Worm (Caenorhabditis elegans) whole organism, mixed stage, embryonic: Measurements from ENCODE around the gene nlp-78.

Experiments used
- blmp-1 ChIP-seq: fragments of 150-350 bp; optimal IDR thresholded peaks from 2 replicates; lab custom pipeline; 2014; ENCODE audit warnings: missing biosample characterization, missing genetic modification characterization
- ceh-39 ChIP-seq: fragments of 150-350 bp; optimal IDR thresholded peaks from 2 replicates; lab custom pipeline; 2014; ENCODE audit warnings: missing biosample characterization, missing genetic modification characterization
- ceh-43 ChIP-seq: fragments of 200-800 bp; sonication (Bioruptor generic); optimal IDR thresholded peaks from 2 replicates; lab custom pipeline; 2018; ENCODE audit warnings: mild to moderate bottlenecking, missing genetic modification characterization, moderate library complexity, missing compliant biosample characterization
- ceh-83 ChIP-seq: fragments of 200-800 bp; sonication (Bioruptor generic); optimal IDR thresholded peaks from 2 replicates; lab custom pipeline; 2018; ENCODE audit warnings: mild to moderate bottlenecking, missing genetic modification characterization, missing compliant biosample characterization
- ces-1 ChIP-seq: fragments of 150-350 bp; optimal IDR thresholded peaks from 2 replicates; lab custom pipeline; 2014; ENCODE audit warnings: missing biosample characterization, missing genetic modification reagents, missing genetic modification characterization
- cnd-1 ChIP-seq: fragments of 200-800 bp; sonication (Bioruptor generic); optimal IDR thresholded peaks from 2 replicates; lab custom pipeline; 2018; ENCODE audit warnings: mild to moderate bottlenecking, missing genetic modification characterization, missing compliant biosample characterization
- drap-1 ChIP-seq: fragments of 200-800 bp; sonication (Bioruptor generic); optimal IDR thresholded peaks from 3 replicates; lab custom pipeline; 2018; ENCODE audit warnings: mild to moderate bottlenecking, missing genetic modification characterization, missing compliant biosample characterization
- elt-1 ChIP-seq: sonication (generic microtip); optimal IDR thresholded peaks from 2 replicates; lab custom pipeline; 2017; ENCODE audit warnings: missing genetic modification characterization, mild to moderate bottlenecking, missing compliant biosample characterization, antibody characterized with exemption, moderate library complexity, borderline replicate concordance; ENCODE audit not compliant: insufficient read depth
- elt-3 ChIP-seq: fragments of 150-350 bp; optimal IDR thresholded peaks from 2 replicates; lab custom pipeline; 2014; ENCODE audit warnings: missing biosample characterization, missing genetic modification characterization
- flh-1 ChIP-seq: fragments of 200-800 bp; sonication (Bioruptor generic); optimal IDR thresholded peaks from 2 replicates; lab custom pipeline; 2018; ENCODE audit warnings: mild to moderate bottlenecking, missing genetic modification characterization, moderate library complexity, missing compliant biosample characterization
- ham-2 ChIP-seq: fragments of 200-800 bp; sonication (Bioruptor generic); optimal IDR thresholded peaks from 2 replicates; lab custom pipeline; 2018; ENCODE audit warnings: mild to moderate bottlenecking, missing genetic modification characterization, missing compliant biosample characterization
- hlh-1 ChIP-seq: fragments of 150-350 bp; optimal IDR thresholded peaks from 2 replicates; lab custom pipeline; 2014; ENCODE audit warnings: missing biosample characterization, missing genetic modification reagents, missing genetic modification characterization
- lin-32 ChIP-seq: fragments of 200-800 bp; sonication (Bioruptor generic); optimal IDR thresholded peaks from 2 replicates; lab custom pipeline; 2018; ENCODE audit warnings: mild to moderate bottlenecking, missing genetic modification characterization, missing compliant biosample characterization
- lsy-2 ChIP-seq: fragments of 150-350 bp; optimal IDR thresholded peaks from 2 replicates; lab custom pipeline; 2014; ENCODE audit warnings: missing biosample characterization, missing genetic modification characterization
- mab-5 ChIP-seq: fragments of 150-350 bp; optimal IDR thresholded peaks from 2 replicates; lab custom pipeline; 2014; ENCODE audit warnings: missing biosample characterization, missing genetic modification characterization
- mep-1 ChIP-seq: fragments of 150-350 bp; optimal IDR thresholded peaks from 2 replicates; lab custom pipeline; 2017; ENCODE audit warnings: missing biosample characterization, missing genetic modification reagents, missing genetic modification characterization, inconsistent platforms
- nhr-12 ChIP-seq: fragments of 150-350 bp; optimal IDR thresholded peaks from 2 replicates; lab custom pipeline; 2014; ENCODE audit warnings: missing biosample characterization, missing genetic modification characterization
- nhr-2 ChIP-seq: fragments of 150-350 bp; optimal IDR thresholded peaks from 2 replicates; lab custom pipeline; 2014; ENCODE audit warnings: missing biosample characterization, missing genetic modification characterization
- nhr-237 ChIP-seq: fragments of 150-350 bp; optimal IDR thresholded peaks from 2 replicates; lab custom pipeline; 2014; ENCODE audit warnings: missing biosample characterization, missing genetic modification characterization
- nhr-28 ChIP-seq: fragments of 150-350 bp; optimal IDR thresholded peaks from 2 replicates; lab custom pipeline; 2014; ENCODE audit warnings: missing biosample characterization, missing genetic modification characterization
- nhr-76 ChIP-seq: sonication (generic microtip); optimal IDR thresholded peaks from 2 replicates; lab custom pipeline; 2017; ENCODE audit warnings: missing biosample characterization, missing genetic modification characterization
- sem-2 ChIP-seq: fragments of 200-800 bp; sonication (Bioruptor generic); optimal IDR thresholded peaks from 2 replicates; lab custom pipeline; 2018; ENCODE audit warnings: mild to moderate bottlenecking, missing genetic modification characterization, missing compliant biosample characterization
- snpc-4 ChIP-seq: fragments of 150-350 bp; optimal IDR thresholded peaks from 2 replicates; lab custom pipeline; 2014; ENCODE audit warnings: missing biosample characterization, missing genetic modification characterization
- sptf-1 ChIP-seq: sonication (generic microtip); optimal IDR thresholded peaks from 2 replicates; lab custom pipeline; 2017; ENCODE audit warnings: mild to moderate bottlenecking, missing genetic modification characterization, moderate library complexity, missing compliant biosample characterization
- tbx-8 ChIP-seq: fragments of 200-800 bp; sonication (Bioruptor generic); optimal IDR thresholded peaks from 2 replicates; lab custom pipeline; 2018; ENCODE audit warnings: mild to moderate bottlenecking, missing genetic modification characterization, moderate library complexity, missing compliant biosample characterization
- unc-120 ChIP-seq: sonication (generic microtip); optimal IDR thresholded peaks from 2 replicates; lab custom pipeline; 2017; ENCODE audit warnings: missing genetic modification characterization, missing compliant biosample characterization; ENCODE audit not compliant: poor library complexity, severe bottlenecking
- unc-39 ChIP-seq: fragments of 150-350 bp; optimal IDR thresholded peaks from 2 replicates; lab custom pipeline; 2014; ENCODE audit warnings: missing biosample characterization, missing genetic modification characterization
- unc-62 ChIP-seq: fragments of 150-350 bp; optimal IDR thresholded peaks from 2 replicates; lab custom pipeline; 2014; ENCODE audit warnings: missing biosample characterization, missing genetic modification reagents, missing genetic modification characterization
- zip-8 ChIP-seq: fragments of 150-350 bp; optimal IDR thresholded peaks from 2 replicates; lab custom pipeline; 2014; ENCODE audit warnings: missing biosample characterization, missing genetic modification characterization
- ztf-11 ChIP-seq: fragments of 150-350 bp; optimal IDR thresholded peaks from 2 replicates; lab custom pipeline; 2014; ENCODE audit warnings: missing biosample characterization, missing genetic modification characterization

nlp-78 gene

ce11 chrII:9124353-9124752, 11.6 kb upstream of the nlp-78 start:
- TF ChIP-seq hlh-1 (tag; lab: Kevin White, UChicago) (no peak), ceh-43 (GFP tag; lab: Kevin White, UChicago) (no peak), nhr-28 (tag; lab: Kevin White, UChicago) (no peak), tbx-8 (GFP tag; lab: Kevin White, UChicago) (no peak), mab-5 (no peak), blmp-1 (no peak), sptf-1 (tag; lab: Kevin White, UChicago) (no peak), ceh-39 (tag; lab: Kevin White, UChicago) (no peak), ham-2 (GFP tag; lab: Kevin White, UChicago) (no peak), ces-1 (no peak), drap-1 (GFP tag; lab: Kevin White, UChicago) (no peak)

ce11 chrII:9125007-9125406, 11.0 kb upstream of the nlp-78 start:
- TF ChIP-seq elt-1 (tag; lab: Kevin White, UChicago) = no peak
- no peak for TF ChIP-seq ceh-39 (tag; lab: Kevin White, UChicago)
- TF ChIP-seq elt-3 (tag; lab: Kevin White, UChicago) = no peak
- no peak for TF ChIP-seq nhr-2 (tag; lab: Kevin White, UChicago)
- TF ChIP-seq ham-2 (GFP tag; lab: Kevin White, UChicago) = no peak
- no peak for TF ChIP-seq nhr-76 (tag; lab: Kevin White, UChicago)
- no peak for TF ChIP-seq snpc-4 (tag; lab: Kevin White, UChicago)
- no peak for TF ChIP-seq hlh-1 (tag; lab: Kevin White, UChicago)
- no peak for TF ChIP-seq unc-39 (tag; lab: Kevin White, UChicago)
- TF ChIP-seq unc-62 (GFP tag; lab: Kevin White, UChicago) = no peak
- no peak for TF ChIP-seq unc-120 (tag; lab: Kevin White, UChicago)
- no peak for TF ChIP-seq ceh-43 (GFP tag; lab: Kevin White, UChicago)
- no peak for TF ChIP-seq lsy-2
- no peak for TF ChIP-seq nhr-12 (tag; lab: Kevin White, UChicago)
- TF ChIP-seq zip-8 (tag; lab: Kevin White, UChicago) = no peak
- no peak for TF ChIP-seq cnd-1
- no peak for TF ChIP-seq flh-1 (GFP tag; lab: Kevin White, UChicago)
- no peak for TF ChIP-seq drap-1 (GFP tag; lab: Kevin White, UChicago)
- TF ChIP-seq, all 35 proteins: peak for 0

- peak; percentile 95 for TF ChIP-seq zip-8 (tag; lab: Kevin White, UChicago)
Observed at ce11 chrII:9125558-9125957, 10.4 kb upstream of the nlp-78 start.

DNA sequence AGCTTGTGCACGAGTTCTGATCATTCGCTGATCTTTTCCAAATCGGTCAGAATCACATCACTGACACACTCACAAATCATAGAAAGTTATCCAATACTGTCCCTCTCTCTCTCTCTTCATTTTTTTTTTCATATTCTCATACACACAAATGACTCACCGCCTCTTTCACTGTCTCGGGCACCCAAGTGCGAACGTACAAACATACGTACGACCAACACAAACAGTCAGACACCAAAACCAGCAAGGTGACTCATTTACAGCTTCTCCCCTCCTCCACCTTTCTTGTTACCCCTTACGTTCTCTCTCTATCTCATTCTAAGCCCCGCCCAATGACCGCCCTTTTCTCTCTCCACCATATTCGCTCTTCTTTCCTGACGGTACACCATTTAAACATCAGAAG, 9.0 kb upstream of the nlp-78 start:
- no peak for TF ChIP-seq ces-1
- TF ChIP-seq mep-1 (tag; lab: Kevin White, UChicago) = no peak
- TF ChIP-seq zip-8 (tag; lab: Kevin White, UChicago) = no peak
- no peak for TF ChIP-seq unc-62 (GFP tag; lab: Kevin White, UChicago)
- no peak for TF ChIP-seq ceh-39 (tag; lab: Kevin White, UChicago)
- TF ChIP-seq nhr-28 (tag; lab: Kevin White, UChicago) = no peak
- TF ChIP-seq hlh-1 (tag; lab: Kevin White, UChicago) = no peak
- no peak for TF ChIP-seq lsy-2
- TF ChIP-seq ham-2 (GFP tag; lab: Kevin White, UChicago) = no peak
- no peak for TF ChIP-seq snpc-4 (tag; lab: Kevin White, UChicago)
- no peak for TF ChIP-seq unc-39 (tag; lab: Kevin White, UChicago)
- TF ChIP-seq nhr-76 (tag; lab: Kevin White, UChicago) = no peak

- TF ChIP-seq tbx-8 (GFP tag; lab: Kevin White, UChicago) (no peak), drap-1 (GFP tag; lab: Kevin White, UChicago) (no peak), ham-2 (GFP tag; lab: Kevin White, UChicago) (no peak)
Observed at ce11 chrII:9127379-9127778, 8.6 kb upstream of the nlp-78 start.

DNA sequence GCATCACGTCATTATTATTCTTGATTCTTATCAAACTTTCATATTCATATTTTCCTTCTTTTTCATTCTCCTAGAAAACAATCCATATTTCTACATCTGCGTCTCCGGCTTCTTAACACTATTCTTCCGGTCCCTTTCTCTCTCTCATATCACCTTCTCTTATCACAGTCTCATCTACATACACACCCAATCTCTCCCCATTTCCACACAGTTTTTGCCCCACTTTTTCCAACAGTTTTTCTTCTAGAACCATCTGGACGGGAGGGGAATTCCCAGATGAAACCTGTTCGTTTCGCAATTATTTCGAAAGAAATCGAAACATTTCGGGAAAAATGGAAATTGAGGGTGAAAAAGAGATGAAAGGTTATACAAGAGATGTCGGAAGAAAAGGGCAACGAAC, 7.8 kb upstream of the nlp-78 start:
- TF ChIP-seq sem-2 (GFP tag; lab: Kevin White, UChicago) (no peak), elt-1 (tag; lab: Kevin White, UChicago) (peak; percentile 10), mab-5 (no peak), nhr-12 (tag; lab: Kevin White, UChicago) (no peak), nhr-237 (peak; percentile 58), elt-3 (tag; lab: Kevin White, UChicago) (peak; percentile 91), drap-1 (GFP tag; lab: Kevin White, UChicago) (no peak), nhr-28 (tag; lab: Kevin White, UChicago) (no peak), mep-1 (tag; lab: Kevin White, UChicago) (no peak), lin-32 (no peak), unc-39 (tag; lab: Kevin White, UChicago) (no peak), unc-62 (GFP tag; lab: Kevin White, UChicago) (no peak), flh-1 (GFP tag; lab: Kevin White, UChicago) (no peak), ztf-11 (tag; lab: Kevin White, UChicago) (no peak), ceh-83 (GFP tag; lab: Kevin White, UChicago) (no peak), snpc-4 (tag; lab: Kevin White, UChicago) (no peak)
